Worm (Caenorhabditis elegans) whole organism, mixed stage, embryonic: ENCODE measurements around the gene sri-1.
"Not testable (repeated sequence)": the region's sequence is repeated elsewhere in the genome, so short reads cannot be mapped to it uniquely, and the experiment has no call there.

Source experiments
- M03D4.4 ChIP-seq: sonication (generic microtip); optimal IDR thresholded peaks from 2 replicates; lab custom pipeline; 2017; ENCODE audit warnings: mild to moderate bottlenecking, missing genetic modification characterization, missing compliant biosample characterization
- bed-3 ChIP-seq: fragments of 200-800 bp; sonication (Bioruptor generic); optimal IDR thresholded peaks from 3 replicates; lab custom pipeline; 2018; ENCODE audit warnings: mild to moderate bottlenecking, missing genetic modification characterization, moderate library complexity, missing compliant biosample characterization
- blmp-1 ChIP-seq: fragments of 150-350 bp; optimal IDR thresholded peaks from 2 replicates; lab custom pipeline; 2014; ENCODE audit warnings: missing biosample characterization, missing genetic modification characterization
- ceh-39 ChIP-seq: fragments of 150-350 bp; optimal IDR thresholded peaks from 2 replicates; lab custom pipeline; 2014; ENCODE audit warnings: missing biosample characterization, missing genetic modification characterization
- ceh-43 ChIP-seq: fragments of 200-800 bp; sonication (Bioruptor generic); optimal IDR thresholded peaks from 2 replicates; lab custom pipeline; 2018; ENCODE audit warnings: mild to moderate bottlenecking, missing genetic modification characterization, moderate library complexity, missing compliant biosample characterization
- ceh-83 ChIP-seq: fragments of 200-800 bp; sonication (Bioruptor generic); optimal IDR thresholded peaks from 2 replicates; lab custom pipeline; 2018; ENCODE audit warnings: mild to moderate bottlenecking, missing genetic modification characterization, missing compliant biosample characterization
- ces-1 ChIP-seq: fragments of 150-350 bp; optimal IDR thresholded peaks from 2 replicates; lab custom pipeline; 2014; ENCODE audit warnings: missing biosample characterization, missing genetic modification reagents, missing genetic modification characterization
- cnd-1 ChIP-seq: fragments of 200-800 bp; sonication (Bioruptor generic); optimal IDR thresholded peaks from 2 replicates; lab custom pipeline; 2018; ENCODE audit warnings: mild to moderate bottlenecking, missing genetic modification characterization, missing compliant biosample characterization
- elt-1 ChIP-seq: sonication (generic microtip); optimal IDR thresholded peaks from 2 replicates; lab custom pipeline; 2017; ENCODE audit warnings: missing genetic modification characterization, mild to moderate bottlenecking, missing compliant biosample characterization, antibody characterized with exemption, moderate library complexity, borderline replicate concordance; ENCODE audit not compliant: insufficient read depth
- elt-3 ChIP-seq: fragments of 150-350 bp; optimal IDR thresholded peaks from 2 replicates; lab custom pipeline; 2014; ENCODE audit warnings: missing biosample characterization, missing genetic modification characterization
- ham-2 ChIP-seq: fragments of 200-800 bp; sonication (Bioruptor generic); optimal IDR thresholded peaks from 2 replicates; lab custom pipeline; 2018; ENCODE audit warnings: mild to moderate bottlenecking, missing genetic modification characterization, missing compliant biosample characterization
- lin-13 ChIP-seq: fragments of 150-350 bp; optimal IDR thresholded peaks from 2 replicates; lab custom pipeline; 2014; ENCODE audit warnings: missing biosample characterization, missing genetic modification characterization
- lsy-2 ChIP-seq: fragments of 150-350 bp; optimal IDR thresholded peaks from 2 replicates; lab custom pipeline; 2014; ENCODE audit warnings: missing biosample characterization, missing genetic modification characterization
- mab-5 ChIP-seq: fragments of 150-350 bp; optimal IDR thresholded peaks from 2 replicates; lab custom pipeline; 2014; ENCODE audit warnings: missing biosample characterization, missing genetic modification characterization
- mep-1 ChIP-seq: fragments of 150-350 bp; optimal IDR thresholded peaks from 2 replicates; lab custom pipeline; 2017; ENCODE audit warnings: missing biosample characterization, missing genetic modification reagents, missing genetic modification characterization, inconsistent platforms
- nhr-12 ChIP-seq: fragments of 150-350 bp; optimal IDR thresholded peaks from 2 replicates; lab custom pipeline; 2014; ENCODE audit warnings: missing biosample characterization, missing genetic modification characterization
- nhr-2 ChIP-seq: fragments of 150-350 bp; optimal IDR thresholded peaks from 2 replicates; lab custom pipeline; 2014; ENCODE audit warnings: missing biosample characterization, missing genetic modification characterization
- nhr-237 ChIP-seq: fragments of 150-350 bp; optimal IDR thresholded peaks from 2 replicates; lab custom pipeline; 2014; ENCODE audit warnings: missing biosample characterization, missing genetic modification characterization
- nhr-28 ChIP-seq: fragments of 150-350 bp; optimal IDR thresholded peaks from 2 replicates; lab custom pipeline; 2014; ENCODE audit warnings: missing biosample characterization, missing genetic modification characterization
- pha-4 ChIP-seq: fragments of 150-350 bp; optimal IDR thresholded peaks from 2 replicates; lab custom pipeline; 2018; ENCODE audit warnings: missing biosample characterization, missing genetic modification reagents, missing genetic modification characterization
- sem-2 ChIP-seq: fragments of 200-800 bp; sonication (Bioruptor generic); optimal IDR thresholded peaks from 2 replicates; lab custom pipeline; 2018; ENCODE audit warnings: mild to moderate bottlenecking, missing genetic modification characterization, missing compliant biosample characterization
- snpc-4 ChIP-seq: fragments of 150-350 bp; optimal IDR thresholded peaks from 2 replicates; lab custom pipeline; 2014; ENCODE audit warnings: missing biosample characterization, missing genetic modification characterization
- sptf-1 ChIP-seq: sonication (generic microtip); optimal IDR thresholded peaks from 2 replicates; lab custom pipeline; 2017; ENCODE audit warnings: mild to moderate bottlenecking, missing genetic modification characterization, moderate library complexity, missing compliant biosample characterization
- tbx-8 ChIP-seq: fragments of 200-800 bp; sonication (Bioruptor generic); optimal IDR thresholded peaks from 2 replicates; lab custom pipeline; 2018; ENCODE audit warnings: mild to moderate bottlenecking, missing genetic modification characterization, moderate library complexity, missing compliant biosample characterization
- unc-120 ChIP-seq: sonication (generic microtip); optimal IDR thresholded peaks from 2 replicates; lab custom pipeline; 2017; ENCODE audit warnings: missing genetic modification characterization, missing compliant biosample characterization; ENCODE audit not compliant: poor library complexity, severe bottlenecking
- unc-39 ChIP-seq: fragments of 150-350 bp; optimal IDR thresholded peaks from 2 replicates; lab custom pipeline; 2014; ENCODE audit warnings: missing biosample characterization, missing genetic modification characterization
- zip-8 ChIP-seq: fragments of 150-350 bp; optimal IDR thresholded peaks from 2 replicates; lab custom pipeline; 2014; ENCODE audit warnings: missing biosample characterization, missing genetic modification characterization
- ztf-11 ChIP-seq: fragments of 150-350 bp; optimal IDR thresholded peaks from 2 replicates; lab custom pipeline; 2014; ENCODE audit warnings: missing biosample characterization, missing genetic modification characterization

The sri-1 gene

ce11 chrV:16000433-16000832 lies 33.0 kb upstream of the sri-1 start, which contains the start of gene nhr-50:
nhr-50 (minus strand) TSS chrV:16000631.
- peak; percentile 36 for TF ChIP-seq pha-4 (tag; lab: Kevin White, UChicago)
- TF ChIP-seq M03D4.4 (tag; lab: Kevin White, UChicago), result no peak

DNA sequence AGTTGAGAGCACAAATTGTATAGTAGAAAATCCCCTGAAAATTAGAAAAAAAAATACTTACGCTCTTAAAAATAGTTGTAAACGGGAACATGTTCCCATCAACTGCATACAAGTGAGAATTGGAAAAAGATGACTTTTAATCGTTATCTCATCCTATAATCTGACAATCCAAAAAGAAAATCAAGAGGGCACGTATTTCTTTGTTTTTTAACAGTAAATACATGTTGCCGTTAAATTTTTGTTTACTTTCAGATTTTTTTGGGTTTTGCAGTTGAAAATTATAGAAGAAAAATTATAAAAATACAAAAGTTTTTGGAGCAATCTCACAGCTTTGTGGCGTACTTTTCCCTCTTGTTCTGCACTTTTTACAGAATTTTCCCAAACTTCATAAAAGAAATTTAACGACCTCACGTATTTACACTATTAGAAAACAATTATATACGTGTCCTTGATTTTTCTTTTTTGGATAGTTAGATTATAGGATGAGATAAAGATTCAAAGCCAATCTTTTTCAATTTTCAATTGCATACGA lies 29.3 kb upstream of the sri-1 start, which contains the start of the genes C06C6.9 and C06C6.8:
Gene C06C6.9 (minus strand): TSS at position 101 of the 532 bp plus-strand sequence.
Gene C06C6.8 (plus strand): TSS at position 482 of the 532 bp plus-strand sequence.
- no peak for TF ChIP-seq unc-39 (tag; lab: Kevin White, UChicago)
- TF ChIP-seq ceh-43 (GFP tag; lab: Kevin White, UChicago), result no peak
- no peak for TF ChIP-seq elt-3
- TF ChIP-seq sptf-1 (tag; lab: Kevin White, UChicago), result no peak
- TF ChIP-seq zip-8 (tag; lab: Kevin White, UChicago), result no peak
- no peak for TF ChIP-seq sem-2 (GFP tag; lab: Kevin White, UChicago)
- no peak for TF ChIP-seq mep-1 (tag; lab: Kevin White, UChicago)
- TF ChIP-seq elt-1, result no peak

- TF ChIP-seq nhr-2, mep-1, M03D4.4 (tag; lab: Kevin White, UChicago): not testable (repeated sequence)
Measured at ce11 chrV:15991850-15992249, 24.4 kb upstream of the sri-1 start, which contains the start of gene C06C6.7. C06C6.7 (plus strand) TSS chrV:15992150.

- no peak for TF ChIP-seq nhr-12
- TF ChIP-seq lsy-2 (tag; lab: Kevin White, UChicago), result no peak
- TF ChIP-seq ham-2 (GFP tag; lab: Kevin White, UChicago), result no peak
- no peak for TF ChIP-seq sptf-1 (tag; lab: Kevin White, UChicago)
- no peak for TF ChIP-seq blmp-1 (tag; lab: Kevin White, UChicago)
- no peak for TF ChIP-seq ztf-11 (tag; lab: Kevin White, UChicago)
- TF ChIP-seq snpc-4 (tag; lab: Kevin White, UChicago), result no peak
- no peak for TF ChIP-seq pha-4 (tag; lab: Kevin White, UChicago)
- TF ChIP-seq mab-5 (tag; lab: Kevin White, UChicago), result no peak
- no peak for TF ChIP-seq ces-1
- no peak for TF ChIP-seq elt-1
- no peak for TF ChIP-seq nhr-28 (tag; lab: Kevin White, UChicago)
Measured at ce11 chrV:15988074-15988473, 20.6 kb upstream of the sri-1 start, which contains the start of gene F36G9.15. F36G9.15 (minus strand) TSS chrV:15988174.

ce11 chrV:15982733-15983344 lies 15.4 kb upstream of the sri-1 start, which contains the start of the genes fbxa-99 and F36G9.13:
fbxa-99 (minus strand) TSS chrV:15982854.
F36G9.13 (plus strand) TSS chrV:15983294.
- no peak for TF ChIP-seq sptf-1 (tag; lab: Kevin White, UChicago)
- TF ChIP-seq ztf-11 (tag; lab: Kevin White, UChicago), result no peak
- no peak for TF ChIP-seq lin-13 (tag; lab: Kevin White, UChicago)
- TF ChIP-seq bed-3 (GFP tag; lab: Kevin White, UChicago), result no peak
- no peak for TF ChIP-seq M03D4.4 (tag; lab: Kevin White, UChicago)
- no peak for TF ChIP-seq cnd-1 (tag; lab: Kevin White, UChicago)
- TF ChIP-seq tbx-8, result no peak

DNA sequence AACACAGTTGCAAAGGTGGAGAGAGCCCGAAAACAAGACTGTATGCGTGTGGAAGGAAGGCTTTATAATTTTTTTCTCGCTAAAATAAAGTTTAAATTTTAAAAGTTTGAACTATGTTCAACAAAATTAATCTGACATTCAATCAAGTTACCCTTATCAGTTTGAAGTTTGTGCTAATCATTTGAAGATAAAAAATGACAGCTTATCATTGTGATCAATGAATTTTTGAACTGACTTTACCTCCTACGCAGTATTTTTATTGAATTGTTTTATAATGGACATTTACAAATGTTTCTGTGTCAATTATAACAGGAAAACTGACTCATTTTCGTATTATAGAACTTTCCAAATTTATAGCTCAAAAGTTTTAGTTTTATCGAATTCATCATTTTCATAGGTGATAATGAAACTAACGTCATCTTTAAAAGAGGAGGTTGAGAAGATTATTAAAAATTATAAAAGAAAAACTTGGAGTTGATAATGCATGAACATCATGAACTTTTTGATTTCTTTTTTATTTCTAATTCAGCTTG lies 10.9 kb upstream of the sri-1 start, which contains the start of gene oac-20:
Gene oac-20 (plus strand): TSS at position 483 of the 533 bp plus-strand sequence.
- TF ChIP-seq unc-120 (tag; lab: Kevin White, UChicago), result no peak
- TF ChIP-seq sptf-1 (tag; lab: Kevin White, UChicago), result no peak
- TF ChIP-seq mep-1 (tag; lab: Kevin White, UChicago), result no peak
- TF ChIP-seq elt-1, result no peak
- TF ChIP-seq blmp-1 (tag; lab: Kevin White, UChicago), result no peak
- no peak for TF ChIP-seq ceh-39 (tag; lab: Kevin White, UChicago)
- no peak for TF ChIP-seq tbx-8
- TF ChIP-seq nhr-237, result no peak
- TF ChIP-seq snpc-4 (tag; lab: Kevin White, UChicago), result no peak
- TF ChIP-seq ceh-83 (GFP tag; lab: Kevin White, UChicago), result no peak
- TF ChIP-seq, all 35 proteins: peak for 0
